Fruit fly (Drosophila melanogaster) whole organism, embryonic: ENCODE measurements around the gene chic.

Experiments used
- Blimp-1 ChIP-seq: fragments of 200-800 bp; sonication (Bioruptor generic); optimal IDR thresholded peaks from 3 replicates; lab custom pipeline; 2018; ENCODE audit warnings: missing biosample characterization, missing genetic modification characterization, mild to moderate bottlenecking, moderate library complexity, missing genetic modification reagents
- Bteb2 ChIP-seq: fragments of 200-800 bp; sonication (Bioruptor generic); optimal IDR thresholded peaks from 2 replicates; lab custom pipeline; 2016; ENCODE audit warnings: missing biosample characterization, missing genetic modification characterization
- CG10462 ChIP-seq: fragments of 200-800 bp; sonication (Bioruptor generic); optimal IDR thresholded peaks from 2 replicates; lab custom pipeline; 2016; ENCODE audit warnings: missing biosample characterization, missing genetic modification characterization
- CG12391 ChIP-seq: fragments of 200-800 bp; sonication (Bioruptor generic); optimal IDR thresholded peaks from 3 replicates; lab custom pipeline; 2018; ENCODE audit warnings: missing biosample characterization, mild to moderate bottlenecking, missing genetic modification characterization, moderate library complexity
- CG12769 ChIP-seq: fragments of 200-800 bp; sonication (Bioruptor generic); optimal IDR thresholded peaks from 2 replicates; lab custom pipeline; 2019; ENCODE audit warnings: missing biosample characterization, mild to moderate bottlenecking, missing genetic modification characterization, moderate library complexity
- CG13775 ChIP-seq: fragments of 200-800 bp; sonication (Bioruptor generic); optimal IDR thresholded peaks from 3 replicates; lab custom pipeline; 2017; ENCODE audit warnings: missing biosample characterization, mild to moderate bottlenecking, missing genetic modification characterization
- CG14014 ChIP-seq: fragments of 200-800 bp; sonication (Bioruptor generic); IDR thresholded peaks from 2 replicates; pipeline ENCODE4 v1.3.6; 2022; ENCODE audit warnings: missing biosample characterization, missing genetic modification characterization
- CG15011 ChIP-seq: fragments of 200-800 bp; sonication (Bioruptor generic); optimal IDR thresholded peaks from 3 replicates; lab custom pipeline; 2018; ENCODE audit warnings: missing biosample characterization, mild to moderate bottlenecking, missing genetic modification characterization
- CG15696 ChIP-seq: fragments of 200-800 bp; sonication (Bioruptor generic); optimal IDR thresholded peaks from 2 replicates; lab custom pipeline; 2019; ENCODE audit warnings: missing biosample characterization, mild to moderate bottlenecking, missing genetic modification characterization, moderate library complexity
- CG17802 ChIP-seq: fragments of 200-800 bp; sonication (Bioruptor generic); optimal IDR thresholded peaks from 2 replicates; lab custom pipeline; 2018; ENCODE audit warnings: missing biosample characterization, mild to moderate bottlenecking, missing genetic modification characterization, moderate library complexity
- CG17912 ChIP-seq: fragments of 200-800 bp; sonication (Bioruptor generic); optimal IDR thresholded peaks from 2 replicates; lab custom pipeline; 2018; ENCODE audit warnings: missing biosample characterization, mild to moderate bottlenecking, missing genetic modification characterization
- CG2712 ChIP-seq: fragments of 200-800 bp; optimal IDR thresholded peaks from 3 replicates; lab custom pipeline; 2019; ENCODE audit warnings: missing biosample characterization, mild to moderate bottlenecking, missing genetic modification characterization, moderate library complexity
- CG2889 ChIP-seq: fragments of 200-800 bp; sonication (Bioruptor generic); IDR thresholded peaks from 3 replicates; pipeline ENCODE4 v1.3.6; 2022; ENCODE audit warnings: missing biosample characterization, missing genetic modification characterization
- CG31224 ChIP-seq: fragments of 200-800 bp; sonication (Bioruptor generic); IDR thresholded peaks from 2 replicates; pipeline ENCODE4 v1.3.6; 2022; ENCODE audit warnings: missing biosample characterization, missing genetic modification characterization
- CG3407 ChIP-seq: fragments of 200-800 bp; sonication (Bioruptor generic); optimal IDR thresholded peaks from 2 replicates; lab custom pipeline; 2018; ENCODE audit warnings: missing biosample characterization, mild to moderate bottlenecking, missing genetic modification characterization
- CG34422 ChIP-seq: fragments of 200-800 bp; sonication (Bioruptor generic); IDR thresholded peaks from 3 replicates; pipeline ENCODE4 v1.3.6; 2022; ENCODE audit warnings: missing biosample characterization, missing genetic modification characterization
- CG4282 ChIP-seq: fragments of 200-800 bp; sonication (Bioruptor generic); optimal IDR thresholded peaks from 2 replicates; lab custom pipeline; 2016; ENCODE audit warnings: missing biosample characterization, missing genetic modification characterization
- CG7271 ChIP-seq: fragments of 200-800 bp; sonication (Bioruptor generic); optimal IDR thresholded peaks from 2 replicates; lab custom pipeline; 2018; ENCODE audit warnings: missing biosample characterization, mild to moderate bottlenecking, missing genetic modification characterization, moderate library complexity
- CG9932 ChIP-seq: fragments of 200-800 bp; sonication (Bioruptor generic); IDR thresholded peaks from 2 replicates; pipeline ENCODE4 v1.3.6; 2022; ENCODE audit warnings: missing biosample characterization, missing genetic modification characterization
- Dad ChIP-seq: fragments of 200-800 bp; sonication (Bioruptor generic); optimal IDR thresholded peaks from 3 replicates; lab custom pipeline; 2016; ENCODE audit warnings: missing biosample characterization, missing genetic modification characterization
- Dfd ChIP-seq, 2 experiments: fragments of >200 bp; optimal IDR thresholded peaks; 2 replicates each; lab custom pipeline; 2017; ENCODE audit warnings: missing biosample characterization in 2 of 2, missing genetic modification characterization in 2 of 2
- HLH54F ChIP-seq: fragments of 200-800 bp; sonication (Bioruptor generic); optimal IDR thresholded peaks from 3 replicates; lab custom pipeline; 2016; ENCODE audit warnings: missing biosample characterization, missing genetic modification characterization
- Hand ChIP-seq: fragments of 200-800 bp; sonication (Bioruptor generic); optimal IDR thresholded peaks from 2 replicates; lab custom pipeline; 2017; ENCODE audit warnings: mild to moderate bottlenecking, missing biosample characterization, missing genetic modification reagents, missing genetic modification characterization
- Lhr ChIP-seq: fragments of 200-800 bp; sonication (Bioruptor generic); optimal IDR thresholded peaks from 3 replicates; lab custom pipeline; 2017; ENCODE audit warnings: mild to moderate bottlenecking, missing biosample characterization, missing genetic modification reagents, missing genetic modification characterization
- Lpt ChIP-seq: fragments of >200 bp; optimal IDR thresholded peaks from 2 replicates; lab custom pipeline; 2018; ENCODE audit warnings: missing biosample characterization, missing genetic modification characterization
- Mad ChIP-seq: fragments of 200-800 bp; sonication (Bioruptor generic); optimal IDR thresholded peaks from 2 replicates; lab custom pipeline; 2016; ENCODE audit warnings: missing biosample characterization, missing genetic modification characterization
- Pdp1 ChIP-seq, 2 experiments: fragments of 200-800 bp; sonication (Bioruptor generic); optimal IDR thresholded peaks; 3 replicates each; lab custom pipeline; 2016; ENCODE audit warnings: missing biosample characterization in 2 of 2, missing genetic modification characterization in 2 of 2, mild to moderate bottlenecking in 1 of 2, moderate library complexity in 1 of 2
- Side ChIP-seq: fragments of 200-800 bp; sonication (Bioruptor generic); optimal IDR thresholded peaks from 2 replicates; lab custom pipeline; 2016; ENCODE audit warnings: missing biosample characterization, missing genetic modification characterization
- Ssrp ChIP-seq: fragments of 200-800 bp; sonication (Bioruptor generic); optimal IDR thresholded peaks from 2 replicates; lab custom pipeline; 2018; ENCODE audit warnings: missing biosample characterization, mild to moderate bottlenecking, missing genetic modification characterization, moderate library complexity
- al ChIP-seq: fragments of 200-800 bp; sonication (Bioruptor generic); IDR thresholded peaks from 2 replicates; pipeline ENCODE4 v1.3.6; 2022; ENCODE audit warnings: missing biosample characterization, missing genetic modification characterization
- ash1 ChIP-seq: fragments of 200-800 bp; sonication (Bioruptor generic); optimal IDR thresholded peaks from 2 replicates; lab custom pipeline; 2018; ENCODE audit warnings: missing biosample characterization, mild to moderate bottlenecking, missing genetic modification characterization
- bbx ChIP-seq: fragments of 200-800 bp; sonication (Bioruptor generic); IDR thresholded peaks from 2 replicates; pipeline ENCODE4 v1.3.6; 2022; ENCODE audit warnings: missing biosample characterization, missing genetic modification characterization; ENCODE audit not compliant: partially characterized antibody
- cato ChIP-seq: fragments of 200-800 bp; sonication (Bioruptor generic); optimal IDR thresholded peaks from 2 replicates; lab custom pipeline; 2016; ENCODE audit warnings: missing biosample characterization, missing genetic modification characterization, borderline replicate concordance
- cg ChIP-seq: fragments of 200-800 bp; sonication (Bioruptor generic); optimal IDR thresholded peaks from 3 replicates; lab custom pipeline; 2019; ENCODE audit warnings: missing biosample characterization, mild to moderate bottlenecking, missing genetic modification characterization, moderate library complexity
- chinmo ChIP-seq: fragments of 200-800 bp; sonication (Bioruptor generic); IDR thresholded peaks from 4 replicates; pipeline ENCODE4 v1.3.6; 2022; ENCODE audit warnings: missing biosample characterization, missing genetic modification characterization; ENCODE audit not compliant: partially characterized antibody
- croc ChIP-seq: fragments of 200-800 bp; sonication (Bioruptor generic); conservative IDR thresholded peaks from 3 replicates; pipeline ENCODE4 v1.3.6; 2022; ENCODE audit warnings: missing biosample characterization, missing genetic modification characterization
- dpn ChIP-seq, 2 experiments: fragments of 200-800 bp; sonication (Bioruptor generic); optimal IDR thresholded peaks; 3 replicates each; lab custom pipeline; 2016; ENCODE audit warnings: missing biosample characterization in 2 of 2, missing genetic modification characterization in 2 of 2
- ewg ChIP-seq: fragments of 200-800 bp; sonication (Bioruptor generic); optimal IDR thresholded peaks from 3 replicates; lab custom pipeline; 2017; ENCODE audit warnings: mild to moderate bottlenecking, missing biosample characterization, missing genetic modification reagents, missing genetic modification characterization
- fd96Cb ChIP-seq: fragments of 200-800 bp; sonication (Bioruptor generic); optimal IDR thresholded peaks from 2 replicates; lab custom pipeline; 2018; ENCODE audit warnings: missing biosample characterization, mild to moderate bottlenecking, missing genetic modification characterization, moderate library complexity
- grn ChIP-seq: fragments of 200-800 bp; sonication (Bioruptor generic); optimal IDR thresholded peaks from 3 replicates; lab custom pipeline; 2017; ENCODE audit warnings: missing biosample characterization, missing genetic modification characterization
- ind ChIP-seq: fragments of 200-800 bp; sonication (Bioruptor generic); optimal IDR thresholded peaks from 3 replicates; lab custom pipeline; 2016; ENCODE audit warnings: missing biosample characterization, missing genetic modification characterization
- insv ChIP-seq, 2 experiments: fragments of 200-800 bp; sonication (Bioruptor generic); optimal IDR thresholded peaks; 3 replicates each; lab custom pipeline; 2016 to 2018; ENCODE audit warnings: missing biosample characterization in 2 of 2, missing genetic modification characterization in 2 of 2
- ken ChIP-seq: fragments of 200-800 bp; sonication (Bioruptor generic); IDR thresholded peaks from 3 replicates; pipeline ENCODE4 v1.3.6; 2022; ENCODE audit warnings: missing biosample characterization, missing genetic modification characterization
- lilli ChIP-seq: fragments of 200-800 bp; sonication (Bioruptor generic); optimal IDR thresholded peaks from 3 replicates; lab custom pipeline; 2016; ENCODE audit warnings: missing biosample characterization, missing genetic modification characterization
- prd ChIP-seq, 3 experiments: fragments of >200 bp in 2 of 3; fragments of 200-800 bp in 1 of 3; sonication (Bioruptor generic) in 1 of 3; optimal IDR thresholded peaks in 2 of 3; IDR thresholded peaks in 1 of 3; 2 replicates in 2 of 3; 3 replicates in 1 of 3; pipeline versions ENCODE4 v1.3.6 to Lab custom; 2017 to 2022; ENCODE audit warnings: missing biosample characterization in 1 of 3, missing genetic modification characterization in 1 of 3
- sim ChIP-seq: fragments of 200-800 bp; sonication (Bioruptor generic); IDR thresholded peaks from 2 replicates; pipeline ENCODE4 v1.3.6; 2022; ENCODE audit warnings: missing biosample characterization, missing genetic modification characterization
- slp2 ChIP-seq: fragments of 200-800 bp; sonication (Bioruptor generic); optimal IDR thresholded peaks from 2 replicates; lab custom pipeline; 2016; ENCODE audit warnings: missing biosample characterization, missing genetic modification characterization
- wor ChIP-seq: fragments of 200-800 bp; sonication (Bioruptor generic); IDR thresholded peaks from 2 replicates; pipeline ENCODE4 v1.3.6; 2022; ENCODE audit warnings: missing biosample characterization, missing genetic modification characterization

Gene chic

DNA sequence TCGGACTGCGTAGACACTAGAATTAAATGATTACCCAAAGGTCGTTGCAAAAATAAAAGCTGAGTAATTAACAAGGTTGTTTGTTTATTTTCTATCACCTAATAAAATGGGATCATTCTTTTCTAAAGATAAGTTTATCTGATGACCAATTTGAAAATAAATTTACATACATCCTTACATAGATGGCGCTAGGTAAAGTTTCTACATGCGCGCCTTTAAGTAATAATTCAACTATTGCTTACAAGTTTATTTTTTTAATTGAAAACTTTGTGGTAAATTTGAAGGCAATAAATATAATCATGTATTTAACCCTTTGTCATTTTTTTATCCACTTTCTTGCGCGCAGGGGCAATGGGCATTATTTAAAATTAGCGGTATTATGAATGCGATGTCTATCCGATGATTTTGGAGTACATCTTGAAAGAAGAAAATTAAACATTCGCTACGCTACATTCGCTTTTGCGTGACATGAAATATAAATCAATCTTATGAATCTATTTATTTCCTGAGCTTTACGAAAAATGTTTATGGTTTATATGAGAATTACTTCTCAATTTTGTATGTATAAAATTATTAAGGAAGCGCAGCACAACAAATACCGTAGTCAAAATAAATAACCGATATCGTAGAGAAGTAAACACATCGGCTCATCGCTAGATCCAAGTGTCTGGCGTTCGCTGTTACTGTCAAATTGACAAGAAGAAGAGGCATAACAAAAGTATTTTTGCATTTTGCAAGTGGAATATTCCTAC is 31.9 kb downstream of the chic start, which contains the start of gene CG9044 (continued):
- TF ChIP-seq CG34422 (GFP tag; lab: Robert Waterston, UW) (peak; percentile 49; the same call in 1 of the 3 replicates), CG7271 (tag; lab: Kevin White, UChicago) (no peak), CG17912 (peak; percentile 2), Dfd (GFP tag; optimal IDR thresholded peaks at IDR 0.05; lab: Kevin White, UChicago) (no peak), Blimp-1 (no peak), wor (GFP tag; lab: Robert Waterston, UW) (no peak), prd (optimal IDR thresholded peaks at IDR 0.05; lab: Kevin White, UChicago) (no peak), prd (GFP tag; IDR thresholded peaks at IDR 0.05; lab: Robert Waterston, UW) (peak; percentile 60), Pdp1 (GFP tag; optimal IDR thresholded peaks at IDR 0.05; lab: Kevin White, UChicago) (peak; percentile 67 to 69), cato (GFP tag; lab: Kevin White, UChicago) (peak; percentile 31), dpn (GFP tag; optimal IDR thresholded peaks at IDR 0.05; lab: Kevin White, UChicago) (peak; percentile 59 to 72), ind (GFP tag; lab: Kevin White, UChicago) (peak; percentile 66), Lhr (GFP tag; lab: Kevin White, UChicago) (peak; percentile 46), HLH54F (GFP tag; lab: Kevin White, UChicago) (peak; percentile 79), CG4282 (GFP tag; lab: Kevin White, UChicago) (no peak), cg (GFP tag; lab: Kevin White, UChicago) (no peak), Lpt (GFP tag; lab: Kevin White, UChicago) (no peak), ewg (GFP tag; lab: Kevin White, UChicago) (peak; percentile 63), al (GFP tag; lab: Robert Waterston, UW) (peak; percentile 50), CG15011 (GFP tag; lab: Kevin White, UChicago) (no peak), Ssrp (peak; percentile 49), Side (GFP tag; lab: Kevin White, UChicago) (peak; percentile 55), CG9932 (GFP tag; lab: Robert Waterston, UW) (peak; percentile 80), CG2889 (GFP tag; lab: Robert Waterston, UW) (0 out of 3 replicates have a peak, but pooled peaks have one; percentile 9), croc (GFP tag; lab: Robert Waterston, UW) (peak; percentile 28; the same call in 1 of the 3 replicates), chinmo (GFP tag; lab: Robert Waterston, UW) (peak; percentile 81; the same call in 2 of the 4 replicates), bbx (GFP tag; lab: Robert Waterston, UW) (peak; percentile 88), Hand (GFP tag; lab: Kevin White, UChicago) (no peak), CG3407 (GFP tag; lab: Kevin White, UChicago) (no peak), Bteb2 (GFP tag; lab: Kevin White, UChicago) (peak; percentile 57), insv (GFP tag; optimal IDR thresholded peaks at IDR 0.05; lab: Kevin White, UChicago) (peak in 1 of 2 experiments; percentile 20), CG15696 (peak; percentile 41), grn (GFP tag; lab: Kevin White, UChicago) (peak; percentile 70), CG31224 (GFP tag; lab: Robert Waterston, UW) (0 out of 2 replicates have a peak, but pooled peaks have one; percentile 21), CG12769 (no peak), CG14014 (GFP tag; lab: Robert Waterston, UW) (peak; percentile 16; the same call in 1 of the 2 replicates), sim (GFP tag; lab: Robert Waterston, UW) (no peak), CG13775 (GFP tag; lab: Kevin White, UChicago) (peak; percentile 69), Dad (GFP tag; lab: Kevin White, UChicago) (peak; percentile 59), slp2 (GFP tag; lab: Kevin White, UChicago) (peak; percentile 52), CG2712 (tag; lab: Kevin White, UChicago) (peak; percentile 67), Mad (peak; percentile 67), CG12391 (peak; percentile 77), ken (0 out of 3 replicates have a peak, but pooled peaks have one; percentile 28), fd96Cb (tag; lab: Kevin White, UChicago) (peak; percentile 37), CG10462 (GFP tag; lab: Kevin White, UChicago) (no peak), CG17802 (tag; lab: Kevin White, UChicago) (peak; percentile 27), ash1 (GFP tag; lab: Kevin White, UChicago) (no peak), lilli (GFP tag; lab: Kevin White, UChicago) (peak; percentile 79)
